Worm (Caenorhabditis elegans): ENCODE data around the gene R08F11.1.

The R08F11.1 gene

ce11 chrV:3811541-3811940 is 27.5 kb upstream of the R08F11.1 start, which contains the start of gene scl-13:
scl-13 (minus strand) TSS chrV:3811641.
- TF ChIP-seq ztf-11 (tag; optimal IDR thresholded peaks at IDR 0.05) (no peak), unc-62 (GFP tag; optimal IDR thresholded peaks at IDR 0.05) (no peak), snpc-4 (tag; optimal IDR thresholded peaks at IDR 0.05) (no peak), nhr-28 (tag; optimal IDR thresholded peaks at IDR 0.05) (no peak), sea-2 (GFP tag; optimal IDR thresholded peaks at IDR 0.05) (no peak), ZK546.5 (tag; optimal IDR thresholded peaks at IDR 0.05) (no peak), R02D3.7 (tag; optimal IDR thresholded peaks at IDR 0.05) (no peak), nhr-237 (tag; optimal IDR thresholded peaks at IDR 0.05) (no peak), pqm-1 (tag; optimal IDR thresholded peaks at IDR 0.05) (no peak), lin-39 (tag; optimal IDR thresholded peaks at IDR 0.05) (no peak), fos-1 (tag; optimal IDR thresholded peaks at IDR 0.05) (no peak), ceh-28 (tag; optimal IDR thresholded peaks at IDR 0.05) (no peak), hmg-11 (tag; optimal IDR thresholded peaks at IDR 0.05) (no peak), skn-1 (tag; optimal IDR thresholded peaks at IDR 0.05) (no peak)

ce11 chrV:3810035-3810434 is 26.0 kb upstream of the R08F11.1 start:
- no peak for TF ChIP-seq ceh-82 (tag; optimal IDR thresholded peaks at IDR 0.05)
- no peak for TF ChIP-seq skn-1 (tag; optimal IDR thresholded peaks at IDR 0.05)
- no peak for TF ChIP-seq R02D3.7 (tag; optimal IDR thresholded peaks at IDR 0.05)
- TF ChIP-seq fkh-10 (GFP tag; optimal IDR thresholded peaks at IDR 0.05), result no peak

- TF ChIP-seq elt-2 (tag; optimal IDR thresholded peaks at IDR 0.05) (no peak), hmg-11 (tag; optimal IDR thresholded peaks at IDR 0.05) (no peak), fkh-10 (GFP tag; optimal IDR thresholded peaks at IDR 0.05) (no peak), ceh-82 (tag; optimal IDR thresholded peaks at IDR 0.05) (no peak), ztf-11 (tag; optimal IDR thresholded peaks at IDR 0.05) (no peak), mdl-1 (tag; optimal IDR thresholded peaks at IDR 0.05) (no peak), nhr-23 (tag; optimal IDR thresholded peaks at IDR 0.05) (no peak), nhr-76 (tag; optimal IDR thresholded peaks at IDR 0.05) (no peak), nfya-1 (tag; optimal IDR thresholded peaks at IDR 0.05; ENCODE audit: insufficient read depth) (no peak), ceh-9 (tag; optimal IDR thresholded peaks at IDR 0.05) (no peak), elt-1 (tag; optimal IDR thresholded peaks at IDR 0.05) (no peak), nhr-11 (tag; optimal IDR thresholded peaks at IDR 0.05) (no peak), ceh-28 (tag; optimal IDR thresholded peaks at IDR 0.05) (no peak), aly-2 (tag; optimal IDR thresholded peaks at IDR 0.05) (no peak), skn-1 (tag; optimal IDR thresholded peaks at IDR 0.05) (no peak), nhr-25 (tag; optimal IDR thresholded peaks at IDR 0.05) (no peak), unc-39 (tag; optimal IDR thresholded peaks at IDR 0.05) (no peak), pqm-1 (tag; optimal IDR thresholded peaks at IDR 0.05) (no peak)
Observed at ce11 chrV:3808336-3808735, 24.3 kb upstream of the R08F11.1 start, which contains the start of gene srw-6. srw-6 (plus strand) TSS chrV:3808636.

ce11 chrV:3807846-3808245 is 23.8 kb upstream of the R08F11.1 start:
- TF ChIP-seq lin-39 (tag; optimal IDR thresholded peaks at IDR 0.05) (no peak), fkh-2 (tag; optimal IDR thresholded peaks at IDR 0.05) (no peak), nfya-1 (tag; optimal IDR thresholded peaks at IDR 0.05; ENCODE audit: insufficient read depth) (peak; percentile 52)

- TF ChIP-seq nhr-23 (tag; optimal IDR thresholded peaks at IDR 0.05) (no peak), lin-39 (tag; optimal IDR thresholded peaks at IDR 0.05) (no peak), pha-4 (tag; optimal IDR thresholded peaks at IDR 0.05) (no peak), nhr-237 (tag; optimal IDR thresholded peaks at IDR 0.05) (no peak), mml-1 (tag; optimal IDR thresholded peaks at IDR 0.05) (no peak), skn-1 (tag; optimal IDR thresholded peaks at IDR 0.05) (no peak), ZK546.5 (tag; optimal IDR thresholded peaks at IDR 0.05) (no peak), lin-15B (tag; optimal IDR thresholded peaks at IDR 0.05) (no peak), R02D3.7 (tag; optimal IDR thresholded peaks at IDR 0.05) (no peak), ceh-82 (tag; optimal IDR thresholded peaks at IDR 0.05) (no peak), unc-62 (GFP tag; optimal IDR thresholded peaks at IDR 0.05) (no peak), jun-1 (tag; optimal IDR thresholded peaks at IDR 0.05) (no peak), snpc-4 (tag; optimal IDR thresholded peaks at IDR 0.05) (no peak), nhr-28 (tag; optimal IDR thresholded peaks at IDR 0.05) (no peak)
Observed at ce11 chrV:3805961-3806360, 21.9 kb upstream of the R08F11.1 start, which contains the start of gene srw-7. srw-7 (plus strand) TSS chrV:3806261.

ce11 chrV:3805499-3805898 is 21.5 kb upstream of the R08F11.1 start, which contains the start of gene R08F11.4:
R08F11.4 (minus strand) TSS chrV:3805527.
- TF ChIP-seq nhr-23 (tag; optimal IDR thresholded peaks at IDR 0.05) (no peak), snpc-4 (tag; optimal IDR thresholded peaks at IDR 0.05) (no peak), ztf-4 (tag; optimal IDR thresholded peaks at IDR 0.05) (no peak), egl-5 (tag; optimal IDR thresholded peaks at IDR 0.05) (no peak), elt-2 (tag; optimal IDR thresholded peaks at IDR 0.05) (no peak), ceh-9 (tag; optimal IDR thresholded peaks at IDR 0.05) (no peak), nhr-76 (tag; optimal IDR thresholded peaks at IDR 0.05) (no peak), nhr-12 (tag; optimal IDR thresholded peaks at IDR 0.05) (no peak), sea-2 (GFP tag; optimal IDR thresholded peaks at IDR 0.05) (no peak), nhr-67 (tag; optimal IDR thresholded peaks at IDR 0.05) (no peak), hmg-11 (tag; optimal IDR thresholded peaks at IDR 0.05) (no peak), aly-2 (tag; optimal IDR thresholded peaks at IDR 0.05) (no peak), nhr-11 (tag; optimal IDR thresholded peaks at IDR 0.05) (no peak)

Measured in whole organism, L3 larva.